Worm (Caenorhabditis elegans) whole organism, young adult: ENCODE measurements around the gene F16G10.9.

ENCODE experiments used
- F23B12.7 ChIP-seq: sonication (generic microtip); optimal IDR thresholded peaks from 2 replicates; lab custom pipeline; 2017; ENCODE audit warnings: missing genetic modification characterization, mild to moderate bottlenecking, missing compliant biosample characterization, antibody characterized with exemption, moderate library complexity; ENCODE audit not compliant: insufficient read depth
- K12H6.12 ChIP-seq: fragments of 200-800 bp; sonication (Bioruptor generic); optimal IDR thresholded peaks from 2 replicates; lab custom pipeline; 2018; ENCODE audit warnings: mild to moderate bottlenecking, missing genetic modification characterization, missing compliant biosample characterization
- T26A5.8 ChIP-seq: sonication (generic microtip); optimal IDR thresholded peaks from 2 replicates; lab custom pipeline; 2016; ENCODE audit warnings: missing genetic modification characterization, missing compliant biosample characterization
- ZK185.1 ChIP-seq: sonication (generic microtip); optimal IDR thresholded peaks from 2 replicates; lab custom pipeline; 2016; ENCODE audit warnings: mild to moderate bottlenecking, missing genetic modification characterization, missing compliant biosample characterization; ENCODE audit not compliant: poor library complexity, severe bottlenecking
- ama-1 ChIP-seq, 3 experiments: fragments of 150-350 bp in 1 of 3; sonication (generic microtip) in 2 of 3; optimal IDR thresholded peaks; 2 replicates each; lab custom pipeline; 2014 to 2018; ENCODE audit warnings: missing biosample characterization in 2 of 3, missing genetic modification characterization in 2 of 3, missing genetic modification reagents in 2 of 3
- aptf-3 ChIP-seq: fragments of 200-800 bp; sonication (Bioruptor generic); IDR thresholded peaks from 2 replicates; pipeline ENCODE4 v1.3.6; 2022; ENCODE audit warnings: missing genetic modification characterization, missing compliant biosample characterization
- athp-1 ChIP-seq: sonication (generic microtip); optimal IDR thresholded peaks from 2 replicates; lab custom pipeline; 2017; ENCODE audit warnings: mild to moderate bottlenecking, missing genetic modification characterization, missing compliant biosample characterization
- ceh-100 ChIP-seq: fragments of 200-800 bp; sonication (Bioruptor generic); IDR thresholded peaks from 2 replicates; pipeline ENCODE4 v1.3.6; 2022; ENCODE audit warnings: missing genetic modification reagents, missing genetic modification characterization, missing compliant biosample characterization
- hsf-1 ChIP-seq: fragments of 200-800 bp; sonication (Bioruptor generic); IDR thresholded peaks from 2 replicates; pipeline ENCODE4 v1.3.6; 2022; ENCODE audit warnings: missing genetic modification reagents, missing genetic modification characterization, missing compliant biosample characterization
- lin-26 ChIP-seq: fragments of 200-800 bp; sonication (Bioruptor generic); IDR thresholded peaks from 2 replicates; pipeline ENCODE4 v1.3.6; 2022; ENCODE audit warnings: missing genetic modification reagents, missing genetic modification characterization, missing compliant biosample characterization
- rec-8 ChIP-seq, 2 experiments: sonication (generic microtip); optimal IDR thresholded peaks; 2 replicates each; lab custom pipeline; 2016; ENCODE audit warnings: mild to moderate bottlenecking in 2 of 2, missing genetic modification characterization in 2 of 2, missing genetic modification reagents in 2 of 2, missing genotype in 2 of 2, missing biosample characterization in 1 of 2, missing compliant biosample characterization in 1 of 2, moderate library complexity in 1 of 2
- sea-2 ChIP-seq: fragments of 200-800 bp; sonication (Bioruptor generic); IDR thresholded peaks from 2 replicates; pipeline ENCODE4 v1.3.6; 2022; ENCODE audit warnings: missing genetic modification characterization, missing compliant biosample characterization
- unc-130 ChIP-seq: sonication (generic microtip); optimal IDR thresholded peaks from 2 replicates; lab custom pipeline; 2016; ENCODE audit warnings: missing genetic modification reagents, missing genetic modification characterization, missing compliant biosample characterization
- ztf-22 ChIP-seq: fragments of 200-800 bp; sonication (Bioruptor generic); optimal IDR thresholded peaks from 2 replicates; lab custom pipeline; 2018; ENCODE audit warnings: mild to moderate bottlenecking, missing genetic modification characterization, moderate library complexity, missing compliant biosample characterization

DNA sequence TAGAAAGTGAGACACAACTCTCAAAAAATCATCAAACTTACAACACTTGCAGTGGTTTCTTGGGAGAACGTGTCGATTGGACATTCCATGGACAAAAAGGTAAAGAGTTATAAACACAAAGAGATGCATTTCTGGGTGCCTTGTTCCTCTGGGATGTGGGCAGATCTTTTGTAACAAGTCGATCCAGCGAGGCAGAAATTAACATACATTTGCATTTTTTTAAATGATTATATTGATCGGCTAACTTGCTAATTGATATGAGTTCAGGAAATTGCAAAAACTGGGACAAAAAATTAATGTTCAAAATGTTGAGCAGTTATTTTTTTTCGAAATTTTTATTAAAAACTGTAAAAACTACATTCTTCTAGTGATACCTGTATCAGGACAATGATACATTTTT is 7.6 kb downstream of the F16G10.9 start, which contains the start of gene F16G10.6:
- TF ChIP-seq unc-130 (GFP tag; lab: Kevin White, UChicago) (no peak), K12H6.12 (tag; lab: Kevin White, UChicago) (no peak), T26A5.8 (no peak), ceh-100 (GFP tag; lab: Robert Waterston, UW) (no peak), ama-1 (optimal IDR thresholded peaks at IDR 0.05; lab: Kevin White, UChicago) (no peak), ama-1 (GFP tag; optimal IDR thresholded peaks at IDR 0.05; lab: Kevin White, UChicago) (no peak), F23B12.7 (tag; lab: Kevin White, UChicago) (no peak), ztf-22 (GFP tag; lab: Kevin White, UChicago) (no peak), athp-1 (no peak), rec-8 (tag; optimal IDR thresholded peaks at IDR 0.05; lab: Kevin White, UChicago) (no peak), ZK185.1 (no peak), aptf-3 (no peak), lin-26 (GFP tag; lab: Robert Waterston, UW) (no peak), hsf-1 (GFP tag; lab: Robert Waterston, UW) (no peak), sea-2 (GFP tag; lab: Robert Waterston, UW) (no peak)
